Fruit fly (Drosophila melanogaster) whole organism, embryonic: Measurements from ENCODE around the gene Agpat1.

Source experiments
- CG10147 ChIP-seq: fragments of 200-800 bp; sonication (Bioruptor generic); optimal IDR thresholded peaks from 2 replicates; lab custom pipeline; 2019; ENCODE audit warnings: missing biosample characterization, mild to moderate bottlenecking, missing genetic modification characterization, moderate library complexity
- CG10274 ChIP-seq: fragments of 200-800 bp; sonication (Bioruptor generic); optimal IDR thresholded peaks from 3 replicates; lab custom pipeline; 2017; ENCODE audit warnings: missing biosample characterization, mild to moderate bottlenecking, missing genetic modification characterization
- CG10366 ChIP-seq: fragments of 200-800 bp; sonication (Bioruptor generic); IDR thresholded peaks from 2 replicates; pipeline ENCODE4 v1.3.6; 2022; ENCODE audit warnings: missing biosample characterization, missing genetic modification characterization
- CG10431 ChIP-seq: fragments of 200-800 bp; sonication (Bioruptor generic); optimal IDR thresholded peaks from 3 replicates; lab custom pipeline; 2018; ENCODE audit warnings: missing biosample characterization, mild to moderate bottlenecking, missing genetic modification characterization
- CG10565 ChIP-seq: fragments of 200-800 bp; sonication (Bioruptor generic); optimal IDR thresholded peaks from 3 replicates; lab custom pipeline; 2016; ENCODE audit warnings: missing biosample characterization, mild to moderate bottlenecking, missing genetic modification characterization
- CG12659 ChIP-seq: fragments of 200-800 bp; sonication (Bioruptor generic); optimal IDR thresholded peaks from 3 replicates; lab custom pipeline; 2017; ENCODE audit warnings: mild to moderate bottlenecking, missing biosample characterization, missing genetic modification reagents, missing genetic modification characterization
- CG14014 ChIP-seq: fragments of 200-800 bp; sonication (Bioruptor generic); IDR thresholded peaks from 2 replicates; pipeline ENCODE4 v1.3.6; 2022; ENCODE audit warnings: missing biosample characterization, missing genetic modification characterization
- CG14050 ChIP-seq: fragments of 200-800 bp; sonication (Bioruptor generic); IDR thresholded peaks from 3 replicates; pipeline ENCODE4 v1.3.6; 2022; ENCODE audit warnings: missing biosample characterization, missing genetic modification characterization
- CG14667 ChIP-seq: fragments of 200-800 bp; sonication (Bioruptor generic); IDR thresholded peaks from 2 replicates; pipeline ENCODE4 v1.3.6; 2022; ENCODE audit warnings: missing biosample characterization, missing genetic modification characterization
- CG15479 ChIP-seq: fragments of 200-800 bp; sonication (Bioruptor generic); optimal IDR thresholded peaks from 3 replicates; lab custom pipeline; 2019; ENCODE audit warnings: missing biosample characterization, mild to moderate bottlenecking, missing genetic modification characterization, moderate library complexity
- CG15696 ChIP-seq: fragments of 200-800 bp; sonication (Bioruptor generic); optimal IDR thresholded peaks from 2 replicates; lab custom pipeline; 2019; ENCODE audit warnings: missing biosample characterization, mild to moderate bottlenecking, missing genetic modification characterization, moderate library complexity
- CG17385 ChIP-seq: fragments of 200-800 bp; sonication (Bioruptor generic); optimal IDR thresholded peaks from 3 replicates; lab custom pipeline; 2018; ENCODE audit warnings: missing biosample characterization, mild to moderate bottlenecking, missing genetic modification characterization
- CG17829 ChIP-seq: fragments of 200-800 bp; optimal IDR thresholded peaks from 2 replicates; lab custom pipeline; 2019; ENCODE audit warnings: missing biosample characterization, mild to moderate bottlenecking, missing genetic modification characterization, moderate library complexity
- CG1832 ChIP-seq: fragments of 200-800 bp; sonication (Bioruptor generic); optimal IDR thresholded peaks from 2 replicates; lab custom pipeline; 2017; ENCODE audit warnings: missing biosample characterization, mild to moderate bottlenecking, missing genetic modification characterization, inconsistent platforms
- CG2889 ChIP-seq: fragments of 200-800 bp; sonication (Bioruptor generic); IDR thresholded peaks from 3 replicates; pipeline ENCODE4 v1.3.6; 2022; ENCODE audit warnings: missing biosample characterization, missing genetic modification characterization
- CG32767 ChIP-seq: fragments of 200-800 bp; sonication (Bioruptor generic); IDR thresholded peaks from 2 replicates; pipeline ENCODE4 v1.3.6; 2022; ENCODE audit warnings: missing biosample characterization, missing genetic modification characterization
- CG3281 ChIP-seq: fragments of 200-800 bp; sonication (Bioruptor generic); optimal IDR thresholded peaks from 3 replicates; lab custom pipeline; 2017; ENCODE audit warnings: missing biosample characterization, mild to moderate bottlenecking, missing genetic modification characterization
- CG4360 ChIP-seq: fragments of 200-800 bp; sonication (Bioruptor generic); IDR thresholded peaks from 2 replicates; pipeline ENCODE4 v1.3.6; 2022; ENCODE audit warnings: missing biosample characterization, missing genetic modification characterization
- CG4404 ChIP-seq: fragments of 200-800 bp; sonication (Bioruptor generic); IDR thresholded peaks from 2 replicates; pipeline ENCODE4 v1.3.6; 2022; ENCODE audit warnings: missing biosample characterization, missing genetic modification characterization
- CG6854 ChIP-seq: fragments of 200-800 bp; sonication (Bioruptor generic); optimal IDR thresholded peaks from 3 replicates; lab custom pipeline; 2017; ENCODE audit warnings: missing biosample characterization, mild to moderate bottlenecking, missing genetic modification characterization
- CG7928 ChIP-seq: fragments of 200-800 bp; sonication (Bioruptor generic); optimal IDR thresholded peaks from 2 replicates; lab custom pipeline; 2017; ENCODE audit warnings: missing biosample characterization, mild to moderate bottlenecking, missing genetic modification characterization
- CG7963 ChIP-seq: fragments of 200-800 bp; sonication (Bioruptor generic); IDR thresholded peaks from 3 replicates; pipeline ENCODE4 v1.3.6; 2022; ENCODE audit warnings: missing biosample characterization, missing genetic modification characterization; ENCODE audit not compliant: partially characterized antibody
- Deaf1 ChIP-seq: fragments of 200-800 bp; optimal IDR thresholded peaks from 3 replicates; lab custom pipeline; 2019; ENCODE audit warnings: missing biosample characterization, mild to moderate bottlenecking, missing genetic modification characterization, moderate library complexity
- Dll ChIP-seq: fragments of 200-800 bp; sonication (Bioruptor generic); IDR thresholded peaks from 4 replicates; pipeline ENCODE4 v1.3.6; 2022; ENCODE audit warnings: missing biosample characterization, missing genetic modification characterization; ENCODE audit not compliant: partially characterized antibody
- Drgx ChIP-seq: fragments of 200-800 bp; sonication (Bioruptor generic); IDR thresholded peaks from 2 replicates; pipeline ENCODE4 v1.3.6; 2022; ENCODE audit warnings: missing biosample characterization, missing genetic modification characterization
- ERR ChIP-seq: fragments of 200-800 bp; sonication (Bioruptor generic); optimal IDR thresholded peaks from 2 replicates; lab custom pipeline; 2016; ENCODE audit warnings: missing biosample characterization, missing genetic modification characterization
- H2.0 ChIP-seq: fragments of 200-800 bp; sonication (Bioruptor generic); IDR thresholded peaks from 2 replicates; pipeline ENCODE4 v1.3.6; 2022; ENCODE audit warnings: missing biosample characterization, missing genetic modification characterization
- MESR4 ChIP-seq: fragments of 200-800 bp; sonication (Bioruptor generic); optimal IDR thresholded peaks from 2 replicates; lab custom pipeline; 2018; ENCODE audit warnings: missing biosample characterization, mild to moderate bottlenecking, missing genetic modification characterization, moderate library complexity
- Max ChIP-seq: fragments of 200-800 bp; sonication (Bioruptor generic); optimal IDR thresholded peaks from 2 replicates; lab custom pipeline; 2016; ENCODE audit warnings: missing biosample characterization, mild to moderate bottlenecking, missing genetic modification characterization
- Poxn ChIP-seq: fragments of 200-800 bp; sonication (Bioruptor generic); IDR thresholded peaks from 2 replicates; pipeline ENCODE4 v1.3.6; 2022; ENCODE audit warnings: missing biosample characterization, missing genetic modification characterization
- Rfx ChIP-seq: fragments of 200-800 bp; sonication (Bioruptor generic); IDR thresholded peaks from 2 replicates; pipeline ENCODE4 v1.3.6; 2022; ENCODE audit warnings: missing biosample characterization, missing genetic modification characterization
- Xbp1 ChIP-seq: fragments of 200-800 bp; sonication (Bioruptor generic); optimal IDR thresholded peaks from 3 replicates; lab custom pipeline; 2016; ENCODE audit warnings: missing biosample characterization, mild to moderate bottlenecking, missing genetic modification characterization
- Xrp1 ChIP-seq: fragments of 200-800 bp; sonication (Bioruptor generic); IDR thresholded peaks from 2 replicates; pipeline ENCODE4 v1.3.6; 2022; ENCODE audit warnings: missing biosample characterization, missing genetic modification characterization
- az2 ChIP-seq: fragments of 200-800 bp; sonication (Bioruptor generic); optimal IDR thresholded peaks from 3 replicates; lab custom pipeline; 2016; ENCODE audit warnings: missing biosample characterization, missing genetic modification characterization
- crc ChIP-seq: fragments of 200-800 bp; sonication (Bioruptor generic); optimal IDR thresholded peaks from 2 replicates; lab custom pipeline; 2016; ENCODE audit warnings: missing biosample characterization, missing genetic modification characterization
- dmrt99B ChIP-seq: fragments of 200-800 bp; sonication (Bioruptor generic); optimal IDR thresholded peaks from 2 replicates; lab custom pipeline; 2018; ENCODE audit warnings: missing biosample characterization, mild to moderate bottlenecking, missing genetic modification characterization, moderate library complexity
- gcm ChIP-seq: fragments of 200-800 bp; sonication (Bioruptor generic); optimal IDR thresholded peaks from 2 replicates; lab custom pipeline; 2019; ENCODE audit warnings: missing biosample characterization, mild to moderate bottlenecking, missing genetic modification characterization, moderate library complexity
- gfzf ChIP-seq: fragments of 200-800 bp; sonication (Bioruptor generic); optimal IDR thresholded peaks from 2 replicates; lab custom pipeline; 2016; ENCODE audit warnings: missing biosample characterization, mild to moderate bottlenecking, missing genetic modification characterization, moderate library complexity
- gsb-n ChIP-seq: fragments of 200-800 bp; sonication (Bioruptor generic); optimal IDR thresholded peaks from 3 replicates; lab custom pipeline; 2018; ENCODE audit warnings: missing biosample characterization, mild to moderate bottlenecking, missing genetic modification characterization
- ham ChIP-seq: fragments of 200-800 bp; sonication (Bioruptor generic); IDR thresholded peaks from 2 replicates; pipeline ENCODE4 v1.3.6; 2022; ENCODE audit warnings: missing biosample characterization, missing genetic modification characterization
- jigr1 ChIP-seq: fragments of 200-800 bp; sonication (Bioruptor generic); IDR thresholded peaks from 3 replicates; pipeline ENCODE4 v1.3.6; 2022; ENCODE audit warnings: missing biosample characterization, missing genetic modification characterization
- klu ChIP-seq: fragments of 200-800 bp; sonication (Bioruptor generic); IDR thresholded peaks from 2 replicates; pipeline ENCODE4 v1.3.6; 2022; ENCODE audit warnings: missing biosample characterization, missing genetic modification characterization
- kni ChIP-seq: fragments of 200-800 bp; sonication (Bioruptor generic); optimal IDR thresholded peaks from 3 replicates; lab custom pipeline; 2017; ENCODE audit warnings: mild to moderate bottlenecking, missing biosample characterization, missing genetic modification reagents, missing genetic modification characterization
- lmd ChIP-seq: fragments of 200-800 bp; sonication (Bioruptor generic); IDR thresholded peaks from 2 replicates; pipeline ENCODE4 v1.3.6; 2022; ENCODE audit warnings: missing biosample characterization, missing genetic modification characterization
- mld ChIP-seq: fragments of 200-800 bp; sonication (Bioruptor generic); IDR thresholded peaks from 3 replicates; pipeline ENCODE4 v1.3.6; 2022; ENCODE audit warnings: missing biosample characterization, missing genetic modification characterization; ENCODE audit not compliant: partially characterized antibody
- odd ChIP-seq: fragments of 200-800 bp; sonication (Bioruptor generic); optimal IDR thresholded peaks from 2 replicates; lab custom pipeline; 2017; ENCODE audit warnings: missing biosample characterization, mild to moderate bottlenecking, missing genetic modification characterization
- salm ChIP-seq: fragments of 200-800 bp; sonication (Bioruptor generic); optimal IDR thresholded peaks from 2 replicates; lab custom pipeline; 2018; ENCODE audit warnings: missing biosample characterization, mild to moderate bottlenecking, missing genetic modification characterization
- slou ChIP-seq: fragments of 200-800 bp; sonication (Bioruptor generic); optimal IDR thresholded peaks from 3 replicates; lab custom pipeline; 2016; ENCODE audit warnings: missing biosample characterization, missing genetic modification characterization
- sqz ChIP-seq: fragments of 200-800 bp; sonication (Bioruptor generic); optimal IDR thresholded peaks from 3 replicates; lab custom pipeline; 2018; ENCODE audit warnings: missing biosample characterization, mild to moderate bottlenecking, missing genetic modification characterization
- wek ChIP-seq: fragments of 200-800 bp; sonication (Bioruptor generic); optimal IDR thresholded peaks from 3 replicates; lab custom pipeline; 2018; ENCODE audit warnings: missing biosample characterization, mild to moderate bottlenecking, missing genetic modification characterization, moderate library complexity

The Agpat1 gene

dm6 chrX:12755017-12755563 is 10.0 kb upstream of the Agpat1 start (continued):
- TF ChIP-seq CG10565 (GFP tag; lab: Kevin White, UChicago) (no peak), Max (no peak), sqz (GFP tag; lab: Kevin White, UChicago) (peak; percentile 50), CG10431 (GFP tag; lab: Kevin White, UChicago) (no peak), gfzf (GFP tag; lab: Kevin White, UChicago) (no peak), CG4360 (GFP tag; lab: Robert Waterston, UW) (no peak), CG14014 (GFP tag; lab: Robert Waterston, UW) (peak; percentile 81), CG12659 (GFP tag; lab: Kevin White, UChicago) (peak; percentile 77), CG10274 (GFP tag; lab: Kevin White, UChicago) (peak; percentile 45), Drgx (GFP tag; lab: Robert Waterston, UW) (peak; percentile 93), CG7963 (GFP tag; lab: Robert Waterston, UW) (no peak), CG1832 (GFP tag; lab: Kevin White, UChicago) (peak; percentile 26), ERR (GFP tag; lab: Kevin White, UChicago) (peak; percentile 9), dmrt99B (tag; lab: Kevin White, UChicago) (peak; percentile 78), salm (no peak), Dll (GFP tag; lab: Robert Waterston, UW) (no peak), CG6854 (GFP tag; lab: Kevin White, UChicago) (peak; percentile 49), CG10366 (GFP tag; lab: Robert Waterston, UW) (peak; percentile 71), CG17829 (peak; percentile 28), klu (GFP tag; lab: Robert Waterston, UW) (peak; percentile 83), CG10147 (GFP tag; lab: Kevin White, UChicago) (peak; percentile 68), Xbp1 (peak; percentile 55), MESR4 (GFP tag; lab: Kevin White, UChicago) (no peak), Rfx (GFP tag; lab: Robert Waterston, UW) (peak; percentile 93), mld (no peak), slou (GFP tag; lab: Kevin White, UChicago) (peak; percentile 37), lmd (peak; percentile 88), CG3281 (GFP tag; lab: Kevin White, UChicago) (peak; percentile 82), CG15479 (GFP tag; lab: Kevin White, UChicago) (no peak), kni (GFP tag; lab: Kevin White, UChicago) (no peak), gsb-n (tag; lab: Kevin White, UChicago) (no peak), Poxn (GFP tag; lab: Robert Waterston, UW) (peak; percentile 71), Deaf1 (peak; percentile 38), az2 (peak; percentile 27), crc (peak; percentile 37), CG15696 (tag; lab: Kevin White, UChicago) (peak; percentile 43)

- peak; percentile 65; the same call in 1 of the 3 replicates for TF ChIP-seq CG2889
- TF ChIP-seq CG14050 (GFP tag; lab: Robert Waterston, UW) = peak; percentile 33; the same call in 1 of the 3 replicates
- TF ChIP-seq CG4404 (GFP tag; lab: Robert Waterston, UW) = peak; percentile 68
- TF ChIP-seq ham (GFP tag; lab: Robert Waterston, UW) = peak; percentile 70; the same call in 1 of the 2 replicates
- no peak for TF ChIP-seq wek
- peak; percentile 61 for TF ChIP-seq CG14667 (GFP tag; lab: Robert Waterston, UW)
- peak; percentile 43; the same call in 1 of the 3 replicates for TF ChIP-seq jigr1 (GFP tag; lab: Robert Waterston, UW)
- peak; percentile 58; the same call in 1 of the 2 replicates for TF ChIP-seq CG32767 (GFP tag; lab: Robert Waterston, UW)
- peak; percentile 63; the same call in 1 of the 2 replicates for TF ChIP-seq Xrp1
- peak; percentile 10 for TF ChIP-seq CG7928 (GFP tag; lab: Kevin White, UChicago)
- TF ChIP-seq Poxn (GFP tag; lab: Robert Waterston, UW) = peak; percentile 59
- TF ChIP-seq odd (GFP tag; lab: Kevin White, UChicago) = peak; percentile 50
- TF ChIP-seq gcm (GFP tag; lab: Kevin White, UChicago) = peak; percentile 55
- peak; percentile 58 for TF ChIP-seq H2.0 (GFP tag; lab: Robert Waterston, UW)
- TF ChIP-seq CG17385 (GFP tag; lab: Kevin White, UChicago) = peak; percentile 50
Observed at dm6 chrX:12755600-12756373, 9.3 kb upstream of the Agpat1 start.
